Worm (Caenorhabditis elegans) whole organism, L3 larva: Measurements from ENCODE around the gene F08F1.4.

Experiments used
- R02D3.7 ChIP-seq: fragments of 150-350 bp; optimal IDR thresholded peaks from 2 replicates; lab custom pipeline; 2014; ENCODE audit warnings: missing biosample characterization, missing genetic modification characterization
- aly-2 ChIP-seq: fragments of 150-350 bp; optimal IDR thresholded peaks from 2 replicates; lab custom pipeline; 2014; ENCODE audit warnings: missing biosample characterization, missing genetic modification characterization
- ama-1 ChIP-seq: fragments of 150-350 bp; optimal IDR thresholded peaks from 2 replicates; lab custom pipeline; 2018
- ceh-16 ChIP-seq: sonication (generic microtip); optimal IDR thresholded peaks from 2 replicates; lab custom pipeline; 2017; ENCODE audit warnings: missing biosample characterization, missing genetic modification characterization
- ceh-28 ChIP-seq: fragments of 150-350 bp; optimal IDR thresholded peaks from 2 replicates; lab custom pipeline; 2014; ENCODE audit warnings: missing biosample characterization, missing genetic modification reagents, missing genetic modification characterization
- ceh-82 ChIP-seq: fragments of 150-350 bp; optimal IDR thresholded peaks from 2 replicates; lab custom pipeline; 2014; ENCODE audit warnings: missing biosample characterization, missing genetic modification characterization
- daf-12 ChIP-seq: fragments of 150-350 bp; optimal IDR thresholded peaks from 2 replicates; lab custom pipeline; 2014; ENCODE audit warnings: missing biosample characterization, missing genetic modification reagents, missing genetic modification characterization
- egl-27 ChIP-seq: sonication (generic microtip); optimal IDR thresholded peaks from 4 replicates; lab custom pipeline; 2017; ENCODE audit warnings: missing biosample characterization, missing genetic modification reagents, missing genetic modification characterization
- egl-5 ChIP-seq: fragments of 150-350 bp; optimal IDR thresholded peaks from 2 replicates; lab custom pipeline; 2017; ENCODE audit warnings: missing biosample characterization, missing genetic modification reagents, missing genetic modification characterization, inconsistent platforms
- elt-1 ChIP-seq: fragments of 150-350 bp; optimal IDR thresholded peaks from 2 replicates; lab custom pipeline; 2014; ENCODE audit warnings: missing biosample characterization, missing genetic modification characterization
- elt-2 ChIP-seq: sonication (generic microtip); optimal IDR thresholded peaks from 2 replicates; lab custom pipeline; 2016; ENCODE audit warnings: missing genetic modification reagents, mild to moderate bottlenecking, missing genetic modification characterization, missing compliant biosample characterization
- elt-3 ChIP-seq, 3 experiments: fragments of 150-350 bp in 1 of 3; sonication (generic microtip) in 2 of 3; optimal IDR thresholded peaks; 2 replicates in 2 of 3; 4 replicates in 1 of 3; lab custom pipeline; 2014 to 2017; ENCODE audit warnings: missing biosample characterization in 3 of 3, missing genetic modification characterization in 3 of 3
- fos-1 ChIP-seq: fragments of 150-350 bp; optimal IDR thresholded peaks from 2 replicates; lab custom pipeline; 2014; ENCODE audit warnings: missing biosample characterization, missing genetic modification characterization
- hmg-11 ChIP-seq: sonication (generic microtip); optimal IDR thresholded peaks from 2 replicates; lab custom pipeline; 2016; ENCODE audit warnings: missing genetic modification characterization, missing compliant biosample characterization
- jun-1 ChIP-seq: fragments of 150-350 bp; optimal IDR thresholded peaks from 2 replicates; lab custom pipeline; 2014; ENCODE audit warnings: missing biosample characterization, missing genetic modification reagents, missing genetic modification characterization
- lin-15B ChIP-seq: fragments of 150-350 bp; optimal IDR thresholded peaks from 2 replicates; lab custom pipeline; 2014; ENCODE audit warnings: missing biosample characterization, missing genetic modification characterization
- lin-39 ChIP-seq: fragments of 150-350 bp; optimal IDR thresholded peaks from 2 replicates; lab custom pipeline; 2018; ENCODE audit warnings: missing biosample characterization, missing genetic modification reagents, missing genetic modification characterization
- lsy-12 ChIP-seq: sonication (generic microtip); optimal IDR thresholded peaks from 2 replicates; lab custom pipeline; 2016; ENCODE audit warnings: mild to moderate bottlenecking, missing genetic modification characterization, missing compliant biosample characterization
- mdl-1 ChIP-seq: fragments of 150-350 bp; optimal IDR thresholded peaks from 2 replicates; lab custom pipeline; 2014; ENCODE audit warnings: missing biosample characterization, missing genetic modification characterization
- mml-1 ChIP-seq: fragments of 150-350 bp; sonication (generic microtip); optimal IDR thresholded peaks from 3 replicates; lab custom pipeline; 2014; ENCODE audit warnings: missing biosample characterization, missing genetic modification characterization
- nhr-11 ChIP-seq: fragments of 150-350 bp; optimal IDR thresholded peaks from 2 replicates; lab custom pipeline; 2014; ENCODE audit warnings: missing biosample characterization, missing genetic modification characterization
- nhr-12 ChIP-seq: fragments of 150-350 bp; optimal IDR thresholded peaks from 2 replicates; lab custom pipeline; 2014; ENCODE audit warnings: missing biosample characterization, missing genetic modification characterization
- nhr-23 ChIP-seq: fragments of 150-350 bp; optimal IDR thresholded peaks from 2 replicates; lab custom pipeline; 2014; ENCODE audit warnings: missing biosample characterization, missing genetic modification reagents, missing genetic modification characterization
- nhr-25 ChIP-seq: sonication (generic microtip); optimal IDR thresholded peaks from 2 replicates; lab custom pipeline; 2017; ENCODE audit warnings: missing biosample characterization, missing genetic modification characterization
- nhr-43 ChIP-seq: sonication (generic microtip); optimal IDR thresholded peaks from 2 replicates; lab custom pipeline; 2016; ENCODE audit warnings: mild to moderate bottlenecking, missing genetic modification characterization, missing compliant biosample characterization; ENCODE audit not compliant: poor library complexity, severe bottlenecking
- nhr-67 ChIP-seq: fragments of 150-350 bp; optimal IDR thresholded peaks from 2 replicates; lab custom pipeline; 2014; ENCODE audit warnings: missing biosample characterization, missing genetic modification characterization
- pha-4 ChIP-seq: fragments of 150-350 bp; optimal IDR thresholded peaks from 2 replicates; lab custom pipeline; 2014; ENCODE audit warnings: missing biosample characterization, missing genetic modification reagents, missing genetic modification characterization
- pqm-1 ChIP-seq: fragments of 150-350 bp; optimal IDR thresholded peaks from 2 replicates; lab custom pipeline; 2017; ENCODE audit warnings: missing biosample characterization, missing genetic modification characterization, inconsistent platforms
- skn-1 ChIP-seq: fragments of 150-350 bp; optimal IDR thresholded peaks from 2 replicates; lab custom pipeline; 2014; ENCODE audit warnings: missing biosample characterization, missing genetic modification characterization
- tbx-2 ChIP-seq: sonication (generic microtip); optimal IDR thresholded peaks from 2 replicates; lab custom pipeline; 2016; ENCODE audit warnings: mild to moderate bottlenecking, missing genetic modification characterization, missing compliant biosample characterization
- unc-39 ChIP-seq: sonication (generic microtip); optimal IDR thresholded peaks from 4 replicates; lab custom pipeline; 2017; ENCODE audit warnings: missing biosample characterization, missing genetic modification characterization
- unc-62 ChIP-seq: fragments of 150-350 bp; sonication (generic microtip); optimal IDR thresholded peaks from 4 replicates; lab custom pipeline; 2014; ENCODE audit warnings: missing biosample characterization, missing genetic modification reagents, missing genetic modification characterization
- zag-1 ChIP-seq: fragments of 150-350 bp; optimal IDR thresholded peaks from 2 replicates; lab custom pipeline; 2014; ENCODE audit warnings: missing biosample characterization, missing genetic modification characterization
- ztf-11 ChIP-seq: fragments of 150-350 bp; optimal IDR thresholded peaks from 2 replicates; lab custom pipeline; 2014; ENCODE audit warnings: missing biosample characterization, missing genetic modification characterization

The F08F1.4 gene

DNA sequence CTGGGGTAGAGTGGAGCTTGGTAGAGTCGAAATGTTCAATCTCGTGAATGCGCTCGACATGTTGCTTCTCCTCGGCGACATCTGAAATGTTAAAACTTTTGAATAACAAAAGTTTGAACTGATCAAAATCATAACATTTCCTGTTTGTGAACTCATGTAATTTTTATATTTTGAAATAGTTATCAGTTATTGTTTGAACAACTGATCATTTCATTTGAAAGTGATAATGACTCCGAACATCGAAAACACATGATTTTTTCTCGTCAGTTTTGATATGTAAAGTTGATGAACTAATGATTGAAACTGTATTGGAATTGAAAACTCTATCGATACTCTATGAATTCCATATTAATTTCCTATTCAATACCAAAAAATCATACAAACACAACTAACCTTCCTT lies 10.0 kb downstream of the F08F1.4 start:
- no peak for TF ChIP-seq egl-5
- no peak for TF ChIP-seq unc-39 (tag; lab: Kevin White, UChicago)
- no peak for TF ChIP-seq nhr-67 (tag; lab: Kevin White, UChicago)
- TF ChIP-seq mdl-1 (tag; lab: Kevin White, UChicago), result no peak
- TF ChIP-seq egl-27, result no peak
- peak; percentile 52 for TF ChIP-seq elt-2 (tag; lab: Kevin White, UChicago)
- TF ChIP-seq pha-4 (tag; lab: Kevin White, UChicago), result peak; percentile 33
- TF ChIP-seq nhr-25 (tag; lab: Kevin White, UChicago), result no peak
- no peak for TF ChIP-seq ama-1 (lab: Kevin White, UChicago)
- no peak for TF ChIP-seq ztf-11 (tag; lab: Kevin White, UChicago)
- TF ChIP-seq pqm-1 (tag; lab: Kevin White, UChicago), result peak; percentile 71
- no peak for TF ChIP-seq nhr-43 (tag; lab: Kevin White, UChicago)
- TF ChIP-seq nhr-11 (tag; lab: Kevin White, UChicago), result no peak
- no peak for TF ChIP-seq daf-12 (tag; lab: Kevin White, UChicago)
- no peak for TF ChIP-seq R02D3.7 (tag; lab: Kevin White, UChicago)

DNA sequence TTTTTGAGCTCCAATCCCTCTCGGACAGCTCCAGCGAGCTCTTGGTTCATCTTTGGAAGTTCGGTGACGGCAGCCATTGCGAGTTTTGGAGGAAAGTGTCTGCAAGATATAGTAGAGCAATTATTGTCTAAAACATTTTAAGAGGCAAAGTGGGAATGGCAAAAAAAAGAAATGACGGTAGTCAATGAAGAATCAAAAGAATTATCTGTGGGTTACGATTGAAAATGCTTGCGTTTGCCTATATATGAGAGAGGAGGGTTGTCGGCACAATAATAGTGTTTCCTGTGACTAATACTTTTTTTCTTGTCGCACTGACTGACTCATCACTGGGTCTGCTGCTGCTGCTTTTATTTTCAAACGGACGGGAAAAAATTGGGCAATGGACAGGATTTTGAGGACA lies 10.4 kb downstream of the F08F1.4 start, which contains the start of gene tth-1:
Gene tth-1 (minus strand): TSS at position 101 of the 400 bp plus-strand sequence.
- TF ChIP-seq nhr-67 (tag; lab: Kevin White, UChicago) (no peak), zag-1 (no peak), nhr-25 (tag; lab: Kevin White, UChicago) (no peak), ceh-16 (no peak), mdl-1 (tag; lab: Kevin White, UChicago) (no peak), ama-1 (lab: Kevin White, UChicago) (no peak), nhr-11 (tag; lab: Kevin White, UChicago) (no peak), egl-27 (no peak), elt-3 (tag; optimal IDR thresholded peaks at IDR 0.05; lab: Kevin White, UChicago) (no peak), ceh-28 (tag; lab: Kevin White, UChicago) (no peak)

DNA sequence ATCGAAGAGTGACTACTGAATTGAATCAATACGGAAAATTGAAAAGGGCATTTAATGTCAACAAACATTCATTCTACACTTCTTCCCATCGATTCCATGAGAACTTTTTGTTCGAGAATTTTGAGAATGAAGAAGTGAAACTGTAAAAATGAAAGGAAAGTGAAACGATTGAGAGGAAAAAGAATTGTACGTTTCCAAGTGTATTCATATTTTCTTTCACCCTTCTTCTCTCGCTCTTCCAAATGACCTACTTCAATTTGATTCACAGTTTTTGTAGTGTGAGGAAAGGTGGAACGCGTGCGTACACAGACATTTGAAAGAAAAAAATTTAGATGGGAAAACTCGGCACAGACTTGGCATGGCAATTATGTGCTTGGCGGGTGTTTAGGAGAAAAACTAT lies 11.1 kb downstream of the F08F1.4 start:
- TF ChIP-seq elt-2 (tag; lab: Kevin White, UChicago) (no peak), nhr-25 (tag; lab: Kevin White, UChicago) (peak; percentile 4), lsy-12 (no peak), lin-39 (no peak), hmg-11 (no peak), nhr-11 (tag; lab: Kevin White, UChicago) (no peak), daf-12 (tag; lab: Kevin White, UChicago) (no peak), lin-15B (tag; lab: Kevin White, UChicago) (no peak), unc-62 (no peak), fos-1 (tag; lab: Kevin White, UChicago) (no peak), jun-1 (tag; lab: Kevin White, UChicago) (no peak), pha-4 (tag; lab: Kevin White, UChicago) (peak; percentile 4), nhr-12 (tag; lab: Kevin White, UChicago) (no peak), ztf-11 (tag; lab: Kevin White, UChicago) (no peak), ceh-28 (tag; lab: Kevin White, UChicago) (no peak), ceh-82 (tag; lab: Kevin White, UChicago) (no peak)

DNA sequence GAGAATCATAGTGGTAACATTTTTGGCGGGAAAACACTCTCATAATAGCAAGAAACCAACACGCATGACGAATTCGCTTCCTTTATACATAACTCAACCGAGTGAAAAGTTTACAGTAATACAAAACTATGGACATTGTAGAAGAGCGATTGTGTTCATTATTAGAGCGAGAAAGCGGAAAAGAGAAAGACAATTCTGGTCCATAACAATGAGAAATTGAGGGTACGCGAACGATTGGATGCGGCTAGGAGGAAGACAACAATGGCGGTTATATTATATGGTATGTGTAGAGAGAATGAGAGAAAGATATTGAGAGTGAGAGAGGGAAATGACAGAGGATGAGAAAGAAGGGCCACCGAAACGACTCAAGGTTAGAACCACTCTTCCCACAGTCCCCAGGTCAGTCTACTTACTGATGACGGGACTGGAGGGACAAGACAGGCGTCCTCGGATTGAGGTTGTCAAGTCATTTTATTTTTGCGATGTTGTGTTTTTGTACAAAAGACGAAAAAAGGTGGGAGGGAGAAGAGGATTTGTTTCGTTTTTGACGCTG lies 13.0 kb downstream of the F08F1.4 start:
- TF ChIP-seq skn-1 (tag; lab: Kevin White, UChicago) (no peak), nhr-25 (tag; lab: Kevin White, UChicago) (peak; percentile 51), egl-27 (no peak)

DNA sequence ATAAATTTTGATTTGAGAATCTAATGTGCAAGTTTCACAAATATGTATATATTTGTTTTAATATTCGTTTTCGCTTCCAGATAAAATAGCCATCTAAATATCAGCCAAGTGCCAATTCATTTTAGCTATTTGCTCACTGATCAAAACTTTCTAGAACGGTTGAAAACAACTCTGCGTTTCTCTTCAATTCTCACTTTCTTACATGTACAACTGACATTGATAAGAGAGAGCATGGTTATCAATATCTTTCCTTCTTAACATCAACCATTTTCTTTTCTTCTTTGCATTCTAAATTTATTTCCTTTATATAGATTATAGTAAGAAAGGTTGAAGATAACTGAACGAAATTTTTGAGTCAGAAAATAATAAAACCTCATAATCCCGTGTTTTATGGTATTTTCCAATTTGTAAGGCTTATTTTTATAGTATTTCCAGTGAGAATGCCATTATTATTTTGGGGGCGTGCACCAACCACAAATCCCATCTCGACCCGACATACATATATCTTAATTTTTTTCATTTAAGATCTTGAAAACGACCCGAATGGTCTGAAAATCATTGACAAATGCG lies 15.2 kb downstream of the F08F1.4 start, which contains the start of gene F08F1.3:
Gene F08F1.3 (plus strand): TSS at position 520 of the 570 bp plus-strand sequence.
- TF ChIP-seq tbx-2 (tag; lab: Kevin White, UChicago), result no peak
- peak; percentile 23 for TF ChIP-seq pqm-1 (tag; lab: Kevin White, UChicago)
- TF ChIP-seq unc-62, result no peak
- no peak for TF ChIP-seq mml-1 (tag; lab: Kevin White, UChicago)
- no peak for TF ChIP-seq elt-1
- TF ChIP-seq nhr-12 (tag; lab: Kevin White, UChicago), result no peak
- TF ChIP-seq nhr-23 (tag; lab: Kevin White, UChicago), result no peak
- TF ChIP-seq aly-2 (tag; lab: Kevin White, UChicago), result no peak
- TF ChIP-seq pha-4 (tag; lab: Kevin White, UChicago), result peak; percentile 42
- peak; percentile 74 for TF ChIP-seq elt-2 (tag; lab: Kevin White, UChicago)
- no peak for TF ChIP-seq ztf-11 (tag; lab: Kevin White, UChicago)
- no peak for TF ChIP-seq ceh-28 (tag; lab: Kevin White, UChicago)
- no peak for TF ChIP-seq elt-3 (tag; optimal IDR thresholded peaks at IDR 0.05; lab: Kevin White, UChicago)
